Worm (Caenorhabditis elegans) whole organism, L2 larva: Measurements from ENCODE around the gene pch-2.

Experiments used
- C34F6.9 ChIP-seq: fragments of 150-350 bp; optimal IDR thresholded peaks from 2 replicates; lab custom pipeline; 2014; ENCODE audit warnings: missing biosample characterization, missing genetic modification characterization
- F13H6.1 ChIP-seq: sonication (generic microtip); optimal IDR thresholded peaks from 2 replicates; lab custom pipeline; 2016; ENCODE audit warnings: missing genetic modification characterization, missing compliant biosample characterization
- R02D3.7 ChIP-seq: fragments of 150-350 bp; optimal IDR thresholded peaks from 2 replicates; lab custom pipeline; 2014; ENCODE audit warnings: missing biosample characterization, missing genetic modification characterization
- Y55F3AM.14 ChIP-seq: fragments of 200-800 bp; sonication (Bioruptor generic); optimal IDR thresholded peaks from 2 replicates; lab custom pipeline; 2018; ENCODE audit warnings: mild to moderate bottlenecking, missing genetic modification characterization, missing compliant biosample characterization
- ZK546.5 ChIP-seq: sonication (generic microtip); optimal IDR thresholded peaks from 2 replicates; lab custom pipeline; 2017; ENCODE audit warnings: missing biosample characterization, missing genetic modification characterization
- alr-1 ChIP-seq: fragments of 150-350 bp; optimal IDR thresholded peaks from 2 replicates; lab custom pipeline; 2014; ENCODE audit warnings: missing biosample characterization, missing genetic modification characterization
- aly-2 ChIP-seq: fragments of 150-350 bp; optimal IDR thresholded peaks from 2 replicates; lab custom pipeline; 2014; ENCODE audit warnings: missing biosample characterization, missing genetic modification characterization
- ama-1 ChIP-seq: fragments of 150-350 bp; optimal IDR thresholded peaks from 2 replicates; lab custom pipeline; 2018; ENCODE audit warnings: inconsistent platforms
- blmp-1 ChIP-seq: sonication (generic microtip); optimal IDR thresholded peaks from 2 replicates; lab custom pipeline; 2017; ENCODE audit warnings: missing genetic modification characterization, mild to moderate bottlenecking, missing compliant biosample characterization, antibody characterized with exemption, moderate library complexity; ENCODE audit not compliant: insufficient read depth
- ceh-16 ChIP-seq: fragments of 150-350 bp; optimal IDR thresholded peaks from 2 replicates; lab custom pipeline; 2014; ENCODE audit warnings: missing biosample characterization, missing genetic modification characterization
- ceh-82 ChIP-seq: fragments of 150-350 bp; optimal IDR thresholded peaks from 2 replicates; lab custom pipeline; 2014; ENCODE audit warnings: missing biosample characterization, missing genetic modification characterization
- crh-2 ChIP-seq: sonication (generic microtip); optimal IDR thresholded peaks from 2 replicates; lab custom pipeline; 2017; ENCODE audit warnings: missing biosample characterization, missing genetic modification characterization
- dmd-4 ChIP-seq: sonication (generic microtip); optimal IDR thresholded peaks from 2 replicates; lab custom pipeline; 2017; ENCODE audit warnings: missing biosample characterization, missing genetic modification characterization
- egl-27 ChIP-seq: sonication (generic microtip); optimal IDR thresholded peaks from 3 replicates; lab custom pipeline; 2017; ENCODE audit warnings: missing biosample characterization, missing genetic modification reagents, missing genetic modification characterization
- elt-3 ChIP-seq: sonication (generic microtip); optimal IDR thresholded peaks from 2 replicates; lab custom pipeline; 2017; ENCODE audit warnings: missing biosample characterization, missing genetic modification characterization
- fos-1 ChIP-seq: fragments of 150-350 bp; optimal IDR thresholded peaks from 2 replicates; lab custom pipeline; 2014; ENCODE audit warnings: missing biosample characterization, missing genetic modification characterization
- gmeb-1 ChIP-seq: fragments of 150-350 bp; optimal IDR thresholded peaks from 2 replicates; lab custom pipeline; 2014; ENCODE audit warnings: missing biosample characterization, missing genetic modification characterization
- lin-11 ChIP-seq: fragments of 150-350 bp; sonication (generic microtip); optimal IDR thresholded peaks from 2 replicates; lab custom pipeline; 2014; ENCODE audit warnings: missing biosample characterization, missing genetic modification characterization, inconsistent platforms, mixed read lengths
- lin-39 ChIP-seq: fragments of 150-350 bp; optimal IDR thresholded peaks from 2 replicates; lab custom pipeline; 2014; ENCODE audit warnings: missing biosample characterization, missing genetic modification reagents, missing genetic modification characterization
- lsy-2 ChIP-seq, 2 experiments: fragments of 150-350 bp in 1 of 2; sonication (generic microtip) in 1 of 2; optimal IDR thresholded peaks; 2 replicates each; lab custom pipeline; 2014 to 2017; ENCODE audit warnings: missing biosample characterization in 2 of 2, missing genetic modification characterization in 2 of 2
- mab-5 ChIP-seq: fragments of 150-350 bp; optimal IDR thresholded peaks from 2 replicates; lab custom pipeline; 2014; ENCODE audit warnings: missing biosample characterization, missing genetic modification characterization
- mbf-1 ChIP-seq: sonication (generic microtip); optimal IDR thresholded peaks from 2 replicates; lab custom pipeline; 2017; ENCODE audit warnings: missing biosample characterization, missing genetic modification characterization
- mdl-1 ChIP-seq, 2 experiments: fragments of 150-350 bp in 1 of 2; sonication (generic microtip) in 1 of 2; optimal IDR thresholded peaks; 2 replicates each; lab custom pipeline; 2017; ENCODE audit warnings: missing biosample characterization in 2 of 2, missing genetic modification characterization in 2 of 2
- nhr-10 ChIP-seq: sonication (generic microtip); optimal IDR thresholded peaks from 2 replicates; lab custom pipeline; 2017; ENCODE audit warnings: missing biosample characterization, missing genetic modification characterization
- nhr-12 ChIP-seq: fragments of 150-350 bp; optimal IDR thresholded peaks from 2 replicates; lab custom pipeline; 2014; ENCODE audit warnings: missing biosample characterization, missing genetic modification characterization
- nhr-129 ChIP-seq: fragments of 150-350 bp; optimal IDR thresholded peaks from 2 replicates; lab custom pipeline; 2014; ENCODE audit warnings: missing biosample characterization, missing genetic modification characterization
- nhr-21 ChIP-seq: fragments of 150-350 bp; optimal IDR thresholded peaks from 2 replicates; lab custom pipeline; 2014; ENCODE audit warnings: missing biosample characterization, missing genetic modification characterization
- nhr-25 ChIP-seq: fragments of 150-350 bp; sonication (generic microtip); optimal IDR thresholded peaks from 3 replicates; lab custom pipeline; 2014; ENCODE audit warnings: missing biosample characterization, missing genetic modification characterization
- nhr-6 ChIP-seq: fragments of 150-350 bp; optimal IDR thresholded peaks from 2 replicates; lab custom pipeline; 2014; ENCODE audit warnings: missing biosample characterization, missing genetic modification characterization
- nhr-77 ChIP-seq: fragments of 150-350 bp; optimal IDR thresholded peaks from 2 replicates; lab custom pipeline; 2014; ENCODE audit warnings: missing biosample characterization, missing genetic modification characterization
- peb-1 ChIP-seq: fragments of 150-350 bp; optimal IDR thresholded peaks from 2 replicates; lab custom pipeline; 2014; ENCODE audit warnings: missing biosample characterization, missing genetic modification characterization
- sem-4 ChIP-seq: fragments of 150-350 bp; optimal IDR thresholded peaks from 2 replicates; lab custom pipeline; 2014; ENCODE audit warnings: missing biosample characterization, missing genetic modification reagents, missing genetic modification characterization
- skn-1 ChIP-seq: sonication (generic microtip); optimal IDR thresholded peaks from 2 replicates; lab custom pipeline; 2017; ENCODE audit warnings: missing biosample characterization, missing genetic modification characterization
- sma-3 ChIP-seq: sonication (generic microtip); optimal IDR thresholded peaks from 2 replicates; lab custom pipeline; 2016; ENCODE audit warnings: missing genetic modification reagents, missing genetic modification characterization, missing compliant biosample characterization
- sma-9 ChIP-seq, 2 experiments: fragments of 150-350 bp in 1 of 2; sonication (generic microtip) in 1 of 2; optimal IDR thresholded peaks; 2 replicates each; lab custom pipeline; 2014 to 2016; ENCODE audit warnings: missing genetic modification characterization in 2 of 2, mild to moderate bottlenecking in 1 of 2, missing biosample characterization in 1 of 2, missing compliant biosample characterization in 1 of 2, missing genetic modification reagents in 1 of 2, moderate library complexity in 1 of 2
- snpc-4 ChIP-seq: fragments of 150-350 bp; optimal IDR thresholded peaks from 2 replicates; lab custom pipeline; 2014; ENCODE audit warnings: missing biosample characterization, missing genetic modification characterization
- unc-39 ChIP-seq: fragments of 150-350 bp; optimal IDR thresholded peaks from 2 replicates; lab custom pipeline; 2014; ENCODE audit warnings: missing biosample characterization, missing genetic modification characterization
- unc-55 ChIP-seq: fragments of 150-350 bp; sonication (generic microtip); optimal IDR thresholded peaks from 3 replicates; lab custom pipeline; 2014; ENCODE audit warnings: missing biosample characterization, missing genetic modification reagents, missing genetic modification characterization
- unc-62 ChIP-seq: fragments of 150-350 bp; optimal IDR thresholded peaks from 2 replicates; lab custom pipeline; 2014; ENCODE audit warnings: missing biosample characterization, missing genetic modification reagents, missing genetic modification characterization
- zag-1 ChIP-seq: fragments of 150-350 bp; optimal IDR thresholded peaks from 2 replicates; lab custom pipeline; 2014; ENCODE audit warnings: missing biosample characterization, missing genetic modification characterization
- ztf-1 ChIP-seq: fragments of 200-800 bp; sonication (Bioruptor generic); conservative IDR thresholded peaks from 2 replicates; pipeline ENCODE4 v1.3.6; 2022; ENCODE audit warnings: missing genetic modification characterization, missing compliant biosample characterization
- ztf-11 ChIP-seq: sonication (generic microtip); optimal IDR thresholded peaks from 2 replicates; lab custom pipeline; 2017; ENCODE audit warnings: missing biosample characterization, missing genetic modification characterization
- ztf-4 ChIP-seq: fragments of 150-350 bp; optimal IDR thresholded peaks from 2 replicates; lab custom pipeline; 2014; ENCODE audit warnings: missing biosample characterization, missing genetic modification characterization

The pch-2 gene

DNA sequence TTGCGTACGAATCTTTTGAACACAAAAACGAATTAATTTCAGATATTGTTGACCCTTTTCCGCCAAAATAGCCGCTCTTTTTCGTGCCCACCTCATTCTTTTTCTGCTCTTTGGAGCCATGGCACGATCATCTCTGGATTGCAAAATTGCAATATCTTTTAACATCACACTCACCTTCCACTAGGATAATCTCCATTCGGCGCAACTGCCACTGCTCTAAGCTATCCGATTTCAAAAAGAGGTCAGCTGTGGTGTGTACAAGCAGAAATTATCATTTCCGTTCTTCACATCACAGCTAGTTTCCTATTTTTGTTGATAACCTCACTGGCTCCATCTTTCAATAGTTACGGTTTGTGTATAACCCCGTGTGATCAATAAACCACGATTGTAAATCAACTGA is 31.5 kb upstream of the pch-2 start:
- TF ChIP-seq ztf-1: no peak
- peak; percentile 66 for TF ChIP-seq sma-9 (GFP tag; optimal IDR thresholded peaks at IDR 0.05; lab: Kevin White, UChicago)
- TF ChIP-seq sma-9 (tag; optimal IDR thresholded peaks at IDR 0.05; lab: Kevin White, UChicago): no peak

DNA sequence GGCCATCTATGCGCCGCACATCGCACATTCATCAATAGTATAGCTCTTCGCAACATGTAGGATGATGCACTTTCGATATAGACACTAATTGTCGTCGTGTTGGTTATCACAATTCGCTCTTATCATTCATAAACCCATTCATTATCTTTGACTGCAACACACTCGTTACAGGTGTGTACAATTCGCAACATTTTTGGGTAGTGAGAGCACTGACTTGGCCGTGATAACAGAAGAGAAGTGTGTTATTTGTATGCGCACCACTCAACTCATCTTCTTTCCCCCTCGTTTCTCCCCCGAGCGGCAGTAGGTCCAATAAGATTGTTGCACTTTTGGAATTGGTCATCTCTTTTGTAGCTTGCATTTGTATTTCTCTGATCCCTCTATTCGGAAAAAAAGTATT is 30.9 kb upstream of the pch-2 start:
- TF ChIP-seq F13H6.1: peak; percentile 43
- TF ChIP-seq egl-27 (tag; lab: Kevin White, UChicago): no peak
- peak; percentile 15 for TF ChIP-seq sma-3 (GFP tag; lab: Kevin White, UChicago)
- peak; percentile 77 for TF ChIP-seq sma-9 (GFP tag; optimal IDR thresholded peaks at IDR 0.05; lab: Kevin White, UChicago)
- TF ChIP-seq sma-9 (tag; optimal IDR thresholded peaks at IDR 0.05; lab: Kevin White, UChicago): no peak
- no peak for TF ChIP-seq unc-55
- peak; percentile 52 for TF ChIP-seq nhr-129
- TF ChIP-seq R02D3.7 (tag; lab: Kevin White, UChicago): no peak
- TF ChIP-seq ztf-4 (tag; lab: Kevin White, UChicago): no peak
- TF ChIP-seq fos-1: peak; percentile 94
- TF ChIP-seq crh-2 (tag; lab: Kevin White, UChicago): peak; percentile 53

DNA sequence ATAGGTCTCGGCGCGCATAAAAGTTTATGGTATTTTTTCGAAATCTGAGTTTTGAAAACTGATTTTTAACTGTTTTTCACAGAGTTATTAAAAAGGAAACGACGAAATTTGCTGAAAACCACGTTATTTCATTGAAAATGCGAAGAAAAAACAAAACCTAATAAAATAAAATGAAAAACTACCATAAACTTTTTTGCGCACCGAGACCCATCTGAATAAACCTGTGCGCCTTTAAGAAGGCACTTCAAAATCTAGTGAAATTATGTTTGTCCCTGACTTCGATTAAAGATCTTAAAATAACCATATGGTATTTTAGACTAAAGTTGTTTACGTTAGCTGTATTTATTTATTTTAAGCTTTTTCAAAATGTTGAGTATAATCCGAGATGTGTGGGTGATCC is 30.4 kb upstream of the pch-2 start:
- TF ChIP-seq lin-39 (no peak), ceh-82 (tag; lab: Kevin White, UChicago) (no peak), nhr-10 (tag; lab: Kevin White, UChicago) (no peak), zag-1 (tag; lab: Kevin White, UChicago) (no peak), nhr-25 (tag; lab: Kevin White, UChicago) (no peak), mbf-1 (tag; lab: Kevin White, UChicago) (no peak), mab-5 (tag; lab: Kevin White, UChicago) (no peak), nhr-6 (tag; lab: Kevin White, UChicago) (no peak), sem-4 (tag; lab: Kevin White, UChicago) (no peak), gmeb-1 (tag; lab: Kevin White, UChicago) (no peak), crh-2 (tag; lab: Kevin White, UChicago) (no peak), unc-55 (no peak), snpc-4 (tag; lab: Kevin White, UChicago) (no peak), nhr-21 (no peak), ztf-11 (no peak), dmd-4 (tag; lab: Kevin White, UChicago) (no peak), mdl-1 (tag; optimal IDR thresholded peaks at IDR 0.05; lab: Kevin White, UChicago) (no peak), Y55F3AM.14 (GFP tag; lab: Kevin White, UChicago) (no peak), fos-1 (no peak)

DNA sequence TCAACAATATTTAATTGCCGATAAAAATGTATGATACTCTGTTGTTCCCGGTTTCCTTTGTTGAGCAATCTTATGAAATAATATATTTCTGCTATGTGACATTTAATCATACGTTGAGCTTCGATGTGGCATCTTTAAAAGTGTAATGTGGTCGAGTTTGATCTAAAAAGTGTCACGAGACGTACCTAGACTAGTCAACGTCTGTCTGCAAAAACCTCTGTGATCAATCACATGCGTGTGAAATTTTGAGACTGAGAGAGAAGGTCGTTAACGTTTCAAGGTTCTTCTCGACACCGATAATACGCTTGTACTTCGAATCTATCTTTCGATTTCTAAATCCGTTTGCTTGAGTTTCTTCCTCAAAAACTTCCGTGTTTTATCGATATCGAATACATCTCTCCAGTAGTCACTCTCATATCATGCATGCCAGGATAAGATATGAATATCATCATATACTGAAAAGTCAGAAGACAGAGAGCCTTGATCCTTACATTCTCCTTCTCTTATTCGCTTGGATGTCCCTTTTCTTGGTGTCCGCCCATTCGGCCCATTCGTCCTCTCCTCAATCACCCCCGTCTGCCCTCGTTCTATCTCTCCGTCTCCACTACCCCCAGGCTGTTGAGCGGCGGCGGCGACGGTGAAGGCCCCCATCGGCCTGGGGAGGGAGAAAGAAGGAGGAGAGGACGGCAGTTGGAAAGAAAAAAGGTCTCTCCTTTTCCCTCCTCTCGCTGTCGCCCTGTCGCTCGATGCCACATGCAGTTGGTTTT is 29.7 kb upstream of the pch-2 start:
- TF ChIP-seq ceh-82 (tag; lab: Kevin White, UChicago) (no peak), nhr-10 (tag; lab: Kevin White, UChicago) (no peak), gmeb-1 (tag; lab: Kevin White, UChicago) (peak; percentile 26), R02D3.7 (tag; lab: Kevin White, UChicago) (no peak), lin-11 (tag; lab: Kevin White, UChicago) (no peak), mab-5 (tag; lab: Kevin White, UChicago) (no peak), ztf-1 (no peak), ztf-11 (no peak), ama-1 (no peak), lin-39 (no peak), sem-4 (tag; lab: Kevin White, UChicago) (peak; percentile 56), peb-1 (tag; lab: Kevin White, UChicago) (no peak), ztf-4 (tag; lab: Kevin White, UChicago) (peak; percentile 45), crh-2 (tag; lab: Kevin White, UChicago) (peak; percentile 81), egl-27 (tag; lab: Kevin White, UChicago) (peak; percentile 20), alr-1 (no peak), skn-1 (tag; lab: Kevin White, UChicago) (no peak), sma-3 (GFP tag; lab: Kevin White, UChicago) (peak; percentile 40), ceh-16 (peak; percentile 58), blmp-1 (tag; lab: Kevin White, UChicago) (peak; percentile 6), aly-2 (tag; lab: Kevin White, UChicago) (no peak), snpc-4 (tag; lab: Kevin White, UChicago) (no peak), lsy-2 (tag; optimal IDR thresholded peaks at IDR 0.05; lab: Kevin White, UChicago) (peak; percentile 34 to 44), zag-1 (tag; lab: Kevin White, UChicago) (no peak), nhr-12 (tag; lab: Kevin White, UChicago) (no peak), elt-3 (tag; lab: Kevin White, UChicago) (no peak), mdl-1 (tag; optimal IDR thresholded peaks at IDR 0.05; lab: Kevin White, UChicago) (no peak), fos-1 (peak; percentile 29), ZK546.5 (tag; lab: Kevin White, UChicago) (no peak), Y55F3AM.14 (GFP tag; lab: Kevin White, UChicago) (no peak), unc-39 (tag; lab: Kevin White, UChicago) (no peak), nhr-21 (peak; percentile 63), nhr-77 (tag; lab: Kevin White, UChicago) (no peak), unc-62 (GFP tag; lab: Kevin White, UChicago) (peak; percentile 36), F13H6.1 (peak; percentile 64), C34F6.9 (tag; lab: Kevin White, UChicago) (peak; percentile 45), nhr-25 (tag; lab: Kevin White, UChicago) (peak; percentile 92), dmd-4 (tag; lab: Kevin White, UChicago) (no peak)
